Fruit fly (Drosophila melanogaster) whole organism, wandering third instar larva: Measurements from ENCODE around the gene CG31109.

ENCODE experiments used
- Dfd ChIP-seq: fragments of >200 bp; optimal IDR thresholded peaks from 2 replicates; lab custom pipeline; 2017; ENCODE audit warnings: missing biosample characterization, missing genetic modification characterization
- Hr78 ChIP-seq: fragments of >200 bp; optimal IDR thresholded peaks from 2 replicates; lab custom pipeline; 2017; ENCODE audit warnings: missing biosample characterization, missing genetic modification characterization
- Rel ChIP-seq, 2 experiments: fragments of 200-800 bp; sonication (Bioruptor generic) in 1 of 2; optimal IDR thresholded peaks; 2 replicates in 1 of 2; 3 replicates in 1 of 2; lab custom pipeline; 2016 to 2019; ENCODE audit warnings: mild to moderate bottlenecking in 2 of 2, missing biosample characterization in 2 of 2, missing genetic modification characterization in 2 of 2, moderate library complexity in 1 of 2
- tai ChIP-seq: sonication (Bioruptor generic); optimal IDR thresholded peaks from 2 replicates; lab custom pipeline; 2016; ENCODE audit warnings: missing biosample characterization, missing genetic modification characterization
- usp ChIP-seq: fragments of >200 bp; optimal IDR thresholded peaks from 2 replicates; lab custom pipeline; 2017; ENCODE audit warnings: missing biosample characterization, missing genetic modification characterization

DNA sequence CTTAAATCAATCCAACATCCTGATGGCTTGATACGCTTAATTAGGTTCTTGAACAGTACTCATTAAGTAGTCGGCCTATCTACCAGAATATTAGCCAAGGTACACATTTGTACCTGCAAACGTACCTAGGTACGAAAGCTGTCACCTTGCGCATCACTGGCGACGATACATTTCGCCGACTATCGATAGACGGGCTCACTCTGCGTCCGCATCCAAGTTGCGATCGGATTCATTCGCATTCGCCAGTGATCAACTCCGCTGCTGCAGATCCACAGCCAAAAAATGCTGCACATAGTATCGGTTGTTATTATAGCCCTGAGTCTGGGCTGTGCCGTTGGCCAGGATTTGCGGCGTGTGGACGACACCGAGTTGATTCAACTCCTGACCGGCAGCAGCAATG lies 6.9 kb downstream of the CG31109 start, which contains the start of gene CG11790:
- TF ChIP-seq usp (GFP tag; lab: Kevin White, UChicago) = no peak
- TF ChIP-seq Rel (GFP tag; optimal IDR thresholded peaks at IDR 0.05; lab: Kevin White, UChicago) = no peak
- TF ChIP-seq Rel (tag; optimal IDR thresholded peaks at IDR 0.05; lab: Kevin White, UChicago) = no peak
- no peak for TF ChIP-seq Dfd (GFP tag; lab: Kevin White, UChicago)
- no peak for TF ChIP-seq Hr78 (GFP tag; lab: Kevin White, UChicago)
- TF ChIP-seq tai (GFP tag; lab: Kevin White, UChicago) = no peak
